Fruit fly (Drosophila melanogaster) whole organism, embryonic: Measurements from ENCODE around the gene CG15629.

Experiments
- CG1024 ChIP-seq: fragments of 200-800 bp; sonication (Bioruptor generic); IDR thresholded peaks from 2 replicates; pipeline ENCODE4 v1.3.6; 2022; ENCODE audit warnings: missing biosample characterization, missing genetic modification characterization
- CG10274 ChIP-seq: fragments of 200-800 bp; sonication (Bioruptor generic); optimal IDR thresholded peaks from 3 replicates; lab custom pipeline; 2017; ENCODE audit warnings: missing biosample characterization, mild to moderate bottlenecking, missing genetic modification characterization
- CG11398 ChIP-seq: fragments of 200-800 bp; sonication (Bioruptor generic); optimal IDR thresholded peaks from 2 replicates; lab custom pipeline; 2016; ENCODE audit warnings: missing biosample characterization, missing genetic modification characterization
- CG12071 ChIP-seq: fragments of 200-800 bp; sonication (Bioruptor generic); optimal IDR thresholded peaks from 3 replicates; lab custom pipeline; 2018; ENCODE audit warnings: missing biosample characterization, mild to moderate bottlenecking, missing genetic modification characterization
- CG12104 ChIP-seq: fragments of 200-800 bp; sonication (Bioruptor generic); optimal IDR thresholded peaks from 3 replicates; lab custom pipeline; 2016; ENCODE audit warnings: missing biosample characterization, missing genetic modification characterization
- CG12942 ChIP-seq: fragments of 200-800 bp; sonication (Bioruptor generic); optimal IDR thresholded peaks from 3 replicates; lab custom pipeline; 2016; ENCODE audit warnings: missing biosample characterization, missing genetic modification characterization
- CG14710 ChIP-seq: fragments of 200-800 bp; sonication (Bioruptor generic); optimal IDR thresholded peaks from 3 replicates; lab custom pipeline; 2019; ENCODE audit warnings: missing biosample characterization, mild to moderate bottlenecking, missing genetic modification characterization, moderate library complexity
- CG16863 ChIP-seq: fragments of 200-800 bp; sonication (Bioruptor generic); optimal IDR thresholded peaks from 3 replicates; lab custom pipeline; 2016; ENCODE audit warnings: missing biosample characterization, missing genetic modification characterization
- CG17359 ChIP-seq: fragments of 200-800 bp; sonication (Bioruptor generic); optimal IDR thresholded peaks from 3 replicates; lab custom pipeline; 2018; ENCODE audit warnings: missing biosample characterization, mild to moderate bottlenecking, missing genetic modification characterization, moderate library complexity
- CG17912 ChIP-seq: fragments of 200-800 bp; sonication (Bioruptor generic); optimal IDR thresholded peaks from 2 replicates; lab custom pipeline; 2018; ENCODE audit warnings: missing biosample characterization, mild to moderate bottlenecking, missing genetic modification characterization
- CG1832 ChIP-seq: fragments of 200-800 bp; sonication (Bioruptor generic); optimal IDR thresholded peaks from 2 replicates; lab custom pipeline; 2017; ENCODE audit warnings: missing biosample characterization, mild to moderate bottlenecking, missing genetic modification characterization, inconsistent platforms
- CG4360 ChIP-seq: fragments of 200-800 bp; sonication (Bioruptor generic); IDR thresholded peaks from 2 replicates; pipeline ENCODE4 v1.3.6; 2022; ENCODE audit warnings: missing biosample characterization, missing genetic modification characterization
- CG5180 ChIP-seq: fragments of 200-800 bp; sonication (Bioruptor generic); optimal IDR thresholded peaks from 3 replicates; lab custom pipeline; 2017; ENCODE audit warnings: missing biosample characterization, missing genetic modification characterization, mild to moderate bottlenecking, moderate library complexity, missing genetic modification reagents
- CG6654 ChIP-seq: fragments of 200-800 bp; sonication (Bioruptor generic); optimal IDR thresholded peaks from 2 replicates; lab custom pipeline; 2017; ENCODE audit warnings: missing biosample characterization, mild to moderate bottlenecking, missing genetic modification characterization
- CG6854 ChIP-seq: fragments of 200-800 bp; sonication (Bioruptor generic); optimal IDR thresholded peaks from 3 replicates; lab custom pipeline; 2017; ENCODE audit warnings: missing biosample characterization, mild to moderate bottlenecking, missing genetic modification characterization
- CG7357 ChIP-seq: fragments of 200-800 bp; sonication (Bioruptor generic); IDR thresholded peaks from 3 replicates; pipeline ENCODE4 v1.3.6; 2022; ENCODE audit warnings: missing biosample characterization, missing genetic modification characterization
- CG8359 ChIP-seq: fragments of 200-800 bp; sonication (Bioruptor generic); optimal IDR thresholded peaks from 2 replicates; lab custom pipeline; 2017; ENCODE audit warnings: missing biosample characterization, mild to moderate bottlenecking, missing genetic modification characterization, borderline replicate concordance
- CG8765 ChIP-seq: fragments of 200-800 bp; sonication (Bioruptor generic); IDR thresholded peaks from 2 replicates; pipeline ENCODE4 v1.3.6; 2022; ENCODE audit warnings: missing biosample characterization, missing genetic modification characterization
- Hmr ChIP-seq: fragments of 200-800 bp; sonication (Bioruptor generic); optimal IDR thresholded peaks from 3 replicates; lab custom pipeline; 2017; ENCODE audit warnings: mild to moderate bottlenecking, missing biosample characterization, missing genetic modification reagents, missing genetic modification characterization
- Jarid2 ChIP-seq: fragments of 200-800 bp; sonication (Bioruptor generic); optimal IDR thresholded peaks from 3 replicates; lab custom pipeline; 2017; ENCODE audit warnings: mild to moderate bottlenecking, missing biosample characterization, missing genetic modification reagents, missing genetic modification characterization
- Lim3 ChIP-seq: fragments of 200-800 bp; sonication (Bioruptor generic); IDR thresholded peaks from 2 replicates; pipeline ENCODE4 v1.3.6; 2022; ENCODE audit warnings: missing biosample characterization, missing genetic modification characterization
- NFAT ChIP-seq: fragments of 200-800 bp; sonication (Bioruptor generic); IDR thresholded peaks from 2 replicates; pipeline ENCODE4 v1.3.6; 2022; ENCODE audit warnings: missing biosample characterization, missing genetic modification characterization
- Ptx1 ChIP-seq: fragments of 200-800 bp; sonication (Bioruptor generic); IDR thresholded peaks from 2 replicates; pipeline ENCODE4 v1.3.6; 2022; ENCODE audit warnings: missing biosample characterization, missing genetic modification characterization
- Ravus ChIP-seq: fragments of 200-800 bp; sonication (Bioruptor generic); IDR thresholded peaks from 2 replicates; pipeline ENCODE4 v1.3.6; 2022; ENCODE audit warnings: missing biosample characterization, missing genetic modification characterization
- Xrp1 ChIP-seq: fragments of 200-800 bp; sonication (Bioruptor generic); IDR thresholded peaks from 2 replicates; pipeline ENCODE4 v1.3.6; 2022; ENCODE audit warnings: missing biosample characterization, missing genetic modification characterization
- ac ChIP-seq: fragments of 200-800 bp; sonication (Bioruptor generic); optimal IDR thresholded peaks from 3 replicates; lab custom pipeline; 2017; ENCODE audit warnings: missing biosample characterization, mild to moderate bottlenecking, missing genetic modification characterization
- ash1 ChIP-seq: fragments of 200-800 bp; sonication (Bioruptor generic); optimal IDR thresholded peaks from 2 replicates; lab custom pipeline; 2018; ENCODE audit warnings: missing biosample characterization, mild to moderate bottlenecking, missing genetic modification characterization
- az2 ChIP-seq: fragments of 200-800 bp; sonication (Bioruptor generic); optimal IDR thresholded peaks from 3 replicates; lab custom pipeline; 2016; ENCODE audit warnings: missing biosample characterization, missing genetic modification characterization
- bsh ChIP-seq, 2 experiments: fragments of 200-800 bp; sonication (Bioruptor generic); optimal IDR thresholded peaks; 2 replicates each; lab custom pipeline; 2017 to 2018; ENCODE audit warnings: mild to moderate bottlenecking in 2 of 2, missing biosample characterization in 2 of 2, missing genetic modification characterization in 2 of 2, moderate library complexity in 1 of 2
- chif ChIP-seq, 2 experiments: fragments of 200-800 bp; sonication (Bioruptor generic); optimal IDR thresholded peaks; 3 replicates each; lab custom pipeline; 2016; ENCODE audit warnings: missing biosample characterization in 2 of 2, missing genetic modification characterization in 2 of 2
- crc ChIP-seq: fragments of 200-800 bp; sonication (Bioruptor generic); optimal IDR thresholded peaks from 2 replicates; lab custom pipeline; 2016; ENCODE audit warnings: missing biosample characterization, missing genetic modification characterization
- dan ChIP-seq: fragments of 200-800 bp; sonication (Bioruptor generic); IDR thresholded peaks from 2 replicates; pipeline ENCODE4 v1.3.6; 2022; ENCODE audit warnings: missing biosample characterization, missing genetic modification characterization
- dimm ChIP-seq: fragments of 200-800 bp; sonication (Bioruptor generic); IDR thresholded peaks from 2 replicates; pipeline ENCODE4 v1.3.6; 2022; ENCODE audit warnings: missing biosample characterization, missing genetic modification characterization
- dmrt11E ChIP-seq: fragments of 200-800 bp; sonication (Bioruptor generic); optimal IDR thresholded peaks from 3 replicates; lab custom pipeline; 2018; ENCODE audit warnings: missing biosample characterization, mild to moderate bottlenecking, missing genetic modification characterization, moderate library complexity
- emc ChIP-seq: fragments of 200-800 bp; sonication (Bioruptor generic); optimal IDR thresholded peaks from 2 replicates; lab custom pipeline; 2016; ENCODE audit warnings: missing biosample characterization, missing genetic modification characterization
- fd102C ChIP-seq: fragments of 200-800 bp; sonication (Bioruptor generic); optimal IDR thresholded peaks from 2 replicates; lab custom pipeline; 2018; ENCODE audit warnings: missing biosample characterization, mild to moderate bottlenecking, missing genetic modification characterization, moderate library complexity
- fd3F ChIP-seq: fragments of 200-800 bp; sonication (Bioruptor generic); optimal IDR thresholded peaks from 2 replicates; lab custom pipeline; 2018; ENCODE audit warnings: missing biosample characterization, mild to moderate bottlenecking, missing genetic modification characterization, moderate library complexity
- fd96Cb ChIP-seq: fragments of 200-800 bp; sonication (Bioruptor generic); optimal IDR thresholded peaks from 2 replicates; lab custom pipeline; 2018; ENCODE audit warnings: missing biosample characterization, mild to moderate bottlenecking, missing genetic modification characterization, moderate library complexity
- gem ChIP-seq: fragments of 200-800 bp; sonication (Bioruptor generic); optimal IDR thresholded peaks from 2 replicates; lab custom pipeline; 2019; ENCODE audit warnings: missing biosample characterization, mild to moderate bottlenecking, missing genetic modification characterization, moderate library complexity
- grau ChIP-seq: fragments of 200-800 bp; optimal IDR thresholded peaks from 3 replicates; lab custom pipeline; 2019; ENCODE audit warnings: missing biosample characterization, mild to moderate bottlenecking, missing genetic modification characterization, moderate library complexity
- jigr1 ChIP-seq: fragments of 200-800 bp; sonication (Bioruptor generic); IDR thresholded peaks from 3 replicates; pipeline ENCODE4 v1.3.6; 2022; ENCODE audit warnings: missing biosample characterization, missing genetic modification characterization
- jumu ChIP-seq: fragments of 200-800 bp; sonication (Bioruptor generic); optimal IDR thresholded peaks from 3 replicates; lab custom pipeline; 2016; ENCODE audit warnings: missing biosample characterization, missing genetic modification characterization
- lmd ChIP-seq: fragments of 200-800 bp; sonication (Bioruptor generic); IDR thresholded peaks from 2 replicates; pipeline ENCODE4 v1.3.6; 2022; ENCODE audit warnings: missing biosample characterization, missing genetic modification characterization
- nerfin-2 ChIP-seq: fragments of 200-800 bp; sonication (Bioruptor generic); IDR thresholded peaks from 2 replicates; pipeline ENCODE4 v1.3.6; 2022; ENCODE audit warnings: missing biosample characterization, missing genetic modification characterization; ENCODE audit not compliant: partially characterized antibody
- pb ChIP-seq: fragments of 200-800 bp; sonication (Bioruptor generic); optimal IDR thresholded peaks from 3 replicates; lab custom pipeline; 2016; ENCODE audit warnings: missing biosample characterization, missing genetic modification characterization
- phol ChIP-seq: fragments of 200-800 bp; sonication (Bioruptor generic); optimal IDR thresholded peaks from 3 replicates; lab custom pipeline; 2018; ENCODE audit warnings: missing biosample characterization, mild to moderate bottlenecking, missing genetic modification characterization, moderate library complexity
- tgo ChIP-seq: fragments of 200-800 bp; sonication (Bioruptor generic); IDR thresholded peaks from 3 replicates; pipeline ENCODE4 v1.3.6; 2022; ENCODE audit warnings: missing biosample characterization, missing genetic modification characterization
- tll ChIP-seq, 2 experiments: fragments of 200-800 bp in 1 of 2; fragments of >200 bp in 1 of 2; sonication (Bioruptor generic) in 1 of 2; optimal IDR thresholded peaks; 2 replicates each; lab custom pipeline; 2017 to 2019; ENCODE audit warnings: missing biosample characterization in 2 of 2, missing genetic modification characterization in 2 of 2, mild to moderate bottlenecking in 1 of 2, moderate library complexity in 1 of 2
- twi ChIP-seq: fragments of 200-800 bp; optimal IDR thresholded peaks from 2 replicates; lab custom pipeline; 2019; ENCODE audit warnings: missing biosample characterization, mild to moderate bottlenecking, missing genetic modification characterization, moderate library complexity
- unc-4 ChIP-seq: fragments of 200-800 bp; sonication (Bioruptor generic); IDR thresholded peaks from 2 replicates; pipeline ENCODE4 v1.3.6; 2022; ENCODE audit warnings: missing biosample characterization, missing genetic modification characterization; ENCODE audit not compliant: partially characterized antibody

The CG15629 gene

dm6 chr2L:4821319-4821717, 8.5 kb downstream of the CG15629 start (continued):
- peak; percentile 23 for TF ChIP-seq CG12942 (GFP tag; lab: Kevin White, UChicago)
- peak; percentile 22 for TF ChIP-seq CG8359 (GFP tag; lab: Kevin White, UChicago)
- TF ChIP-seq nerfin-2 = no peak
- no peak for TF ChIP-seq CG1024
- TF ChIP-seq dmrt11E = peak; percentile 18
- TF ChIP-seq fd3F (GFP tag; lab: Kevin White, UChicago) = peak; percentile 46
- no peak for TF ChIP-seq CG11398 (GFP tag; lab: Kevin White, UChicago)
- peak; percentile 73 for TF ChIP-seq CG6854
- peak; percentile 45 for TF ChIP-seq twi (tag; lab: Kevin White, UChicago)
- peak; percentile 75 for TF ChIP-seq CG17359 (tag; lab: Kevin White, UChicago)
- TF ChIP-seq fd96Cb (tag; lab: Kevin White, UChicago) = peak; percentile 71
- TF ChIP-seq CG6654 (GFP tag; lab: Kevin White, UChicago) = peak; percentile 18
- peak; percentile 8 for TF ChIP-seq emc (GFP tag; lab: Kevin White, UChicago)
- peak; percentile 31; the same call in 1 of the 2 replicates for TF ChIP-seq Lim3 (GFP tag; lab: Robert Waterston, UW)
- no peak for TF ChIP-seq Jarid2 (GFP tag; lab: Kevin White, UChicago)
- TF ChIP-seq CG14710 (tag; lab: Kevin White, UChicago) = peak; percentile 42
- no peak for TF ChIP-seq CG1832
- no peak for TF ChIP-seq unc-4 (GFP tag; lab: Robert Waterston, UW)
- peak; percentile 70 for TF ChIP-seq Ptx1 (GFP tag; lab: Robert Waterston, UW)
- peak; percentile 63 for TF ChIP-seq tgo (GFP tag; lab: Robert Waterston, UW)
- TF ChIP-seq lmd (GFP tag; lab: Robert Waterston, UW) = peak; percentile 66
- peak; percentile 65 for TF ChIP-seq phol (tag; lab: Kevin White, UChicago)
- TF ChIP-seq dimm (GFP tag; lab: Robert Waterston, UW) = peak; percentile 22; the same call in 1 of the 2 replicates
- no peak for TF ChIP-seq fd102C (GFP tag; lab: Kevin White, UChicago)
- peak; percentile 82 for TF ChIP-seq gem
- peak; percentile 62; the same call in 1 of the 2 replicates for TF ChIP-seq NFAT (GFP tag; lab: Robert Waterston, UW)
- TF ChIP-seq tll (GFP tag; optimal IDR thresholded peaks at IDR 0.05; lab: Kevin White, UChicago) = no peak
- TF ChIP-seq dan = no peak
- TF ChIP-seq pb = no peak
- TF ChIP-seq Xrp1 (GFP tag; lab: Robert Waterston, UW) = peak; percentile 77
- TF ChIP-seq CG17912 (GFP tag; lab: Kevin White, UChicago) = no peak
- peak; percentile 45 for TF ChIP-seq CG7357
- TF ChIP-seq jumu (GFP tag; lab: Kevin White, UChicago) = no peak
- peak; percentile 88 for TF ChIP-seq CG4360
- peak; percentile 28 to 32 for TF ChIP-seq chif (GFP tag; optimal IDR thresholded peaks at IDR 0.05; lab: Kevin White, UChicago)
- peak; percentile 44 for TF ChIP-seq az2 (GFP tag; lab: Kevin White, UChicago)
- no peak for TF ChIP-seq CG12104
- TF ChIP-seq CG5180 (GFP tag; lab: Kevin White, UChicago) = peak; percentile 44
- peak; percentile 83 for TF ChIP-seq Hmr (GFP tag; lab: Kevin White, UChicago)
- TF ChIP-seq bsh (GFP tag; optimal IDR thresholded peaks at IDR 0.05; lab: Kevin White, UChicago) = peak; percentile 49 to 56
- TF ChIP-seq Ravus (GFP tag; lab: Robert Waterston, UW) = peak; percentile 34
- TF ChIP-seq jigr1 = no peak; the same call in 2 of the 3 replicates
- peak; percentile 5 for TF ChIP-seq CG10274
- TF ChIP-seq CG8765 (GFP tag; lab: Robert Waterston, UW) = no peak; the same call in 1 of the 2 replicates
- TF ChIP-seq CG12071 (GFP tag; lab: Kevin White, UChicago) = peak; percentile 8
- TF ChIP-seq ac (GFP tag; lab: Kevin White, UChicago) = no peak
- no peak for TF ChIP-seq crc (GFP tag; lab: Kevin White, UChicago)
- TF ChIP-seq CG16863 = no peak
- no peak for TF ChIP-seq ash1 (GFP tag; lab: Kevin White, UChicago)
- TF ChIP-seq grau = peak; percentile 78
